Worm (Caenorhabditis elegans) whole organism, mixed stage, embryonic: ENCODE measurements around the gene nspb-2.
"Not testable (repeated sequence)": the region's sequence is repeated elsewhere in the genome, so short reads cannot be mapped to it uniquely, and the experiment has no call there.

Experiments used
- M03D4.4 ChIP-seq: sonication (generic microtip); optimal IDR thresholded peaks from 2 replicates; lab custom pipeline; 2017; ENCODE audit warnings: mild to moderate bottlenecking, missing genetic modification characterization, missing compliant biosample characterization
- blmp-1 ChIP-seq: fragments of 150-350 bp; optimal IDR thresholded peaks from 2 replicates; lab custom pipeline; 2014; ENCODE audit warnings: missing biosample characterization, missing genetic modification characterization
- ceh-39 ChIP-seq: fragments of 150-350 bp; optimal IDR thresholded peaks from 2 replicates; lab custom pipeline; 2014; ENCODE audit warnings: missing biosample characterization, missing genetic modification characterization
- ceh-43 ChIP-seq: fragments of 200-800 bp; sonication (Bioruptor generic); optimal IDR thresholded peaks from 2 replicates; lab custom pipeline; 2018; ENCODE audit warnings: mild to moderate bottlenecking, missing genetic modification characterization, moderate library complexity, missing compliant biosample characterization
- ceh-83 ChIP-seq: fragments of 200-800 bp; sonication (Bioruptor generic); optimal IDR thresholded peaks from 2 replicates; lab custom pipeline; 2018; ENCODE audit warnings: mild to moderate bottlenecking, missing genetic modification characterization, missing compliant biosample characterization
- ces-1 ChIP-seq: fragments of 150-350 bp; optimal IDR thresholded peaks from 2 replicates; lab custom pipeline; 2014; ENCODE audit warnings: missing biosample characterization, missing genetic modification reagents, missing genetic modification characterization
- cnd-1 ChIP-seq: fragments of 200-800 bp; sonication (Bioruptor generic); optimal IDR thresholded peaks from 2 replicates; lab custom pipeline; 2018; ENCODE audit warnings: mild to moderate bottlenecking, missing genetic modification characterization, missing compliant biosample characterization
- elt-1 ChIP-seq: sonication (generic microtip); optimal IDR thresholded peaks from 2 replicates; lab custom pipeline; 2017; ENCODE audit warnings: missing genetic modification characterization, mild to moderate bottlenecking, missing compliant biosample characterization, antibody characterized with exemption, moderate library complexity, borderline replicate concordance; ENCODE audit not compliant: insufficient read depth
- elt-3 ChIP-seq: fragments of 150-350 bp; optimal IDR thresholded peaks from 2 replicates; lab custom pipeline; 2014; ENCODE audit warnings: missing biosample characterization, missing genetic modification characterization
- flh-1 ChIP-seq: fragments of 200-800 bp; sonication (Bioruptor generic); optimal IDR thresholded peaks from 2 replicates; lab custom pipeline; 2018; ENCODE audit warnings: mild to moderate bottlenecking, missing genetic modification characterization, moderate library complexity, missing compliant biosample characterization
- ham-2 ChIP-seq: fragments of 200-800 bp; sonication (Bioruptor generic); optimal IDR thresholded peaks from 2 replicates; lab custom pipeline; 2018; ENCODE audit warnings: mild to moderate bottlenecking, missing genetic modification characterization, missing compliant biosample characterization
- hlh-1 ChIP-seq: fragments of 150-350 bp; optimal IDR thresholded peaks from 2 replicates; lab custom pipeline; 2014; ENCODE audit warnings: missing biosample characterization, missing genetic modification reagents, missing genetic modification characterization
- lin-13 ChIP-seq: fragments of 150-350 bp; optimal IDR thresholded peaks from 2 replicates; lab custom pipeline; 2014; ENCODE audit warnings: missing biosample characterization, missing genetic modification characterization
- lsy-2 ChIP-seq: fragments of 150-350 bp; optimal IDR thresholded peaks from 2 replicates; lab custom pipeline; 2014; ENCODE audit warnings: missing biosample characterization, missing genetic modification characterization
- mep-1 ChIP-seq: fragments of 150-350 bp; optimal IDR thresholded peaks from 2 replicates; lab custom pipeline; 2017; ENCODE audit warnings: missing biosample characterization, missing genetic modification reagents, missing genetic modification characterization, inconsistent platforms
- mls-2 ChIP-seq: sonication (generic microtip); optimal IDR thresholded peaks from 2 replicates; lab custom pipeline; 2016; ENCODE audit warnings: mild to moderate bottlenecking, missing genetic modification characterization, moderate library complexity, missing compliant biosample characterization
- nhr-12 ChIP-seq: fragments of 150-350 bp; optimal IDR thresholded peaks from 2 replicates; lab custom pipeline; 2014; ENCODE audit warnings: missing biosample characterization, missing genetic modification characterization
- nhr-2 ChIP-seq: fragments of 150-350 bp; optimal IDR thresholded peaks from 2 replicates; lab custom pipeline; 2014; ENCODE audit warnings: missing biosample characterization, missing genetic modification characterization
- nhr-237 ChIP-seq: fragments of 150-350 bp; optimal IDR thresholded peaks from 2 replicates; lab custom pipeline; 2014; ENCODE audit warnings: missing biosample characterization, missing genetic modification characterization
- nhr-76 ChIP-seq: sonication (generic microtip); optimal IDR thresholded peaks from 2 replicates; lab custom pipeline; 2017; ENCODE audit warnings: missing biosample characterization, missing genetic modification characterization
- pha-4 ChIP-seq: fragments of 150-350 bp; optimal IDR thresholded peaks from 2 replicates; lab custom pipeline; 2018; ENCODE audit warnings: missing biosample characterization, missing genetic modification reagents, missing genetic modification characterization
- sem-2 ChIP-seq: fragments of 200-800 bp; sonication (Bioruptor generic); optimal IDR thresholded peaks from 2 replicates; lab custom pipeline; 2018; ENCODE audit warnings: mild to moderate bottlenecking, missing genetic modification characterization, missing compliant biosample characterization
- sptf-1 ChIP-seq: sonication (generic microtip); optimal IDR thresholded peaks from 2 replicates; lab custom pipeline; 2017; ENCODE audit warnings: mild to moderate bottlenecking, missing genetic modification characterization, moderate library complexity, missing compliant biosample characterization
- unc-120 ChIP-seq: sonication (generic microtip); optimal IDR thresholded peaks from 2 replicates; lab custom pipeline; 2017; ENCODE audit warnings: missing genetic modification characterization, missing compliant biosample characterization; ENCODE audit not compliant: poor library complexity, severe bottlenecking
- unc-39 ChIP-seq: fragments of 150-350 bp; optimal IDR thresholded peaks from 2 replicates; lab custom pipeline; 2014; ENCODE audit warnings: missing biosample characterization, missing genetic modification characterization
- unc-62 ChIP-seq: fragments of 150-350 bp; optimal IDR thresholded peaks from 2 replicates; lab custom pipeline; 2014; ENCODE audit warnings: missing biosample characterization, missing genetic modification reagents, missing genetic modification characterization
- zip-8 ChIP-seq: fragments of 150-350 bp; optimal IDR thresholded peaks from 2 replicates; lab custom pipeline; 2014; ENCODE audit warnings: missing biosample characterization, missing genetic modification characterization
- ztf-11 ChIP-seq: fragments of 150-350 bp; optimal IDR thresholded peaks from 2 replicates; lab custom pipeline; 2014; ENCODE audit warnings: missing biosample characterization, missing genetic modification characterization

nspb-2 gene

ce11 chrIV:6582604-6583003 lies 8.9 kb upstream of the nspb-2 start, which contains the start of gene odr-8:
odr-8 (minus strand) TSS chrIV:6582704.
- TF ChIP-seq pha-4 (no peak), nhr-237 (tag; lab: Kevin White, UChicago) (no peak), unc-39 (tag; lab: Kevin White, UChicago) (no peak), ztf-11 (tag; lab: Kevin White, UChicago) (no peak), ceh-83 (no peak), nhr-12 (tag; lab: Kevin White, UChicago) (no peak), blmp-1 (no peak), hlh-1 (tag; lab: Kevin White, UChicago) (no peak), ceh-39 (no peak), sptf-1 (tag; lab: Kevin White, UChicago) (no peak), elt-3 (tag; lab: Kevin White, UChicago) (no peak), ham-2 (GFP tag; lab: Kevin White, UChicago) (no peak), elt-1 (tag; lab: Kevin White, UChicago) (no peak), sem-2 (GFP tag; lab: Kevin White, UChicago) (no peak)

- TF ChIP-seq lsy-2 (tag; lab: Kevin White, UChicago): peak; percentile 78
- TF ChIP-seq nhr-76 (tag; lab: Kevin White, UChicago): no peak
- TF ChIP-seq lin-13 (tag; lab: Kevin White, UChicago): peak; percentile 68
- no peak for TF ChIP-seq cnd-1 (tag; lab: Kevin White, UChicago)
- no peak for TF ChIP-seq zip-8 (tag; lab: Kevin White, UChicago)
- no peak for TF ChIP-seq elt-1 (tag; lab: Kevin White, UChicago)
- TF ChIP-seq hlh-1 (tag; lab: Kevin White, UChicago): peak; percentile 25
- no peak for TF ChIP-seq mls-2
- TF ChIP-seq nhr-237 (tag; lab: Kevin White, UChicago): peak; percentile 78
- TF ChIP-seq ces-1 (GFP tag; lab: Kevin White, UChicago): peak; percentile 75
- no peak for TF ChIP-seq sem-2 (GFP tag; lab: Kevin White, UChicago)
- peak; percentile 64 for TF ChIP-seq pha-4
- peak; percentile 73 for TF ChIP-seq ceh-39
- TF ChIP-seq mep-1 (tag; lab: Kevin White, UChicago): peak; percentile 95
- TF ChIP-seq unc-120: peak; percentile 55
Observed at ce11 chrIV:6585397-6585921, 6.0 kb upstream of the nspb-2 start, which contains the start of the genes F38A5.2 and dnj-11. F38A5.2 (minus strand) TSS chrIV:6585400. dnj-11 (plus strand) TSS chrIV:6585871.

- TF ChIP-seq flh-1 (GFP tag; lab: Kevin White, UChicago) (no peak), elt-3 (tag; lab: Kevin White, UChicago) (no peak), cnd-1 (tag; lab: Kevin White, UChicago) (no peak), unc-62 (no peak)
Observed at ce11 chrIV:6588080-6588613, 3.3 kb upstream of the nspb-2 start.

ce11 chrIV:6590029-6590428 lies 1.5 kb upstream of the nspb-2 start, which contains the start of the genes lec-11 and irld-7:
lec-11 (minus strand) TSS chrIV:6590154.
irld-7 (plus strand) TSS chrIV:6590360.
- TF ChIP-seq elt-1 (tag; lab: Kevin White, UChicago) (no peak), lsy-2 (tag; lab: Kevin White, UChicago) (no peak), lin-13 (tag; lab: Kevin White, UChicago) (no peak), unc-39 (tag; lab: Kevin White, UChicago) (no peak), M03D4.4 (tag; lab: Kevin White, UChicago) (no peak), nhr-2 (tag; lab: Kevin White, UChicago) (no peak), nhr-76 (tag; lab: Kevin White, UChicago) (no peak), nhr-12 (tag; lab: Kevin White, UChicago) (no peak), unc-62 (no peak), flh-1 (GFP tag; lab: Kevin White, UChicago) (no peak), elt-3 (tag; lab: Kevin White, UChicago) (no peak), ceh-43 (GFP tag; lab: Kevin White, UChicago) (no peak)

ce11 chrIV:6594871-6595270 lies 3.4 kb downstream of the nspb-2 start, which contains the start of gene nspb-3:
nspb-3 (minus strand) TSS chrIV:6594971.
- TF ChIP-seq mep-1 (tag; lab: Kevin White, UChicago); ham-2 (GFP tag; lab: Kevin White, UChicago); ceh-43 (GFP tag; lab: Kevin White, UChicago): not testable (repeated sequence)
- TF ChIP-seq, all 35 proteins: peak for 0; not testable (repeated sequence) for 35
